Worm (Caenorhabditis elegans) whole organism, L3 larva: ENCODE measurements around the gene repo-1.

ENCODE experiments used
- R02D3.7 ChIP-seq: fragments of 150-350 bp; optimal IDR thresholded peaks from 2 replicates; lab custom pipeline; 2014; ENCODE audit warnings: missing biosample characterization, missing genetic modification characterization
- ZK546.5 ChIP-seq: sonication (generic microtip); optimal IDR thresholded peaks from 2 replicates; lab custom pipeline; 2017; ENCODE audit warnings: missing biosample characterization, missing genetic modification characterization
- aly-2 ChIP-seq: fragments of 150-350 bp; optimal IDR thresholded peaks from 2 replicates; lab custom pipeline; 2014; ENCODE audit warnings: missing biosample characterization, missing genetic modification characterization
- ama-1 ChIP-seq: fragments of 150-350 bp; optimal IDR thresholded peaks from 2 replicates; lab custom pipeline; 2018
- ceh-16 ChIP-seq: sonication (generic microtip); optimal IDR thresholded peaks from 2 replicates; lab custom pipeline; 2017; ENCODE audit warnings: missing biosample characterization, missing genetic modification characterization
- ceh-28 ChIP-seq: fragments of 150-350 bp; optimal IDR thresholded peaks from 2 replicates; lab custom pipeline; 2014; ENCODE audit warnings: missing biosample characterization, missing genetic modification reagents, missing genetic modification characterization
- ceh-82 ChIP-seq: fragments of 150-350 bp; optimal IDR thresholded peaks from 2 replicates; lab custom pipeline; 2014; ENCODE audit warnings: missing biosample characterization, missing genetic modification characterization
- ceh-9 ChIP-seq: sonication (generic microtip); optimal IDR thresholded peaks from 2 replicates; lab custom pipeline; 2018; ENCODE audit warnings: missing biosample characterization, missing genetic modification characterization
- daf-12 ChIP-seq: fragments of 150-350 bp; optimal IDR thresholded peaks from 2 replicates; lab custom pipeline; 2014; ENCODE audit warnings: missing biosample characterization, missing genetic modification reagents, missing genetic modification characterization
- egl-27 ChIP-seq: sonication (generic microtip); optimal IDR thresholded peaks from 4 replicates; lab custom pipeline; 2017; ENCODE audit warnings: missing biosample characterization, missing genetic modification reagents, missing genetic modification characterization
- egl-5 ChIP-seq: fragments of 150-350 bp; optimal IDR thresholded peaks from 2 replicates; lab custom pipeline; 2017; ENCODE audit warnings: missing biosample characterization, missing genetic modification reagents, missing genetic modification characterization, inconsistent platforms
- elt-1 ChIP-seq: fragments of 150-350 bp; optimal IDR thresholded peaks from 2 replicates; lab custom pipeline; 2014; ENCODE audit warnings: missing biosample characterization, missing genetic modification characterization
- elt-2 ChIP-seq: sonication (generic microtip); optimal IDR thresholded peaks from 2 replicates; lab custom pipeline; 2016; ENCODE audit warnings: missing genetic modification reagents, mild to moderate bottlenecking, missing genetic modification characterization, missing compliant biosample characterization
- elt-3 ChIP-seq, 3 experiments: fragments of 150-350 bp in 1 of 3; sonication (generic microtip) in 2 of 3; optimal IDR thresholded peaks; 2 replicates in 2 of 3; 4 replicates in 1 of 3; lab custom pipeline; 2014 to 2017; ENCODE audit warnings: missing biosample characterization in 3 of 3, missing genetic modification characterization in 3 of 3
- eor-1 ChIP-seq, 2 experiments: fragments of 150-350 bp; optimal IDR thresholded peaks; 2 replicates each; lab custom pipeline; 2014 to 2018; ENCODE audit warnings: missing biosample characterization in 2 of 2, missing genetic modification characterization in 2 of 2
- fkh-10 ChIP-seq: sonication (generic microtip); optimal IDR thresholded peaks from 2 replicates; lab custom pipeline; 2017; ENCODE audit warnings: missing biosample characterization, missing genetic modification reagents, missing genetic modification characterization
- fkh-2 ChIP-seq: fragments of 150-350 bp; optimal IDR thresholded peaks from 2 replicates; lab custom pipeline; 2014; ENCODE audit warnings: missing biosample characterization, missing genetic modification reagents, missing genetic modification characterization
- fos-1 ChIP-seq: fragments of 150-350 bp; optimal IDR thresholded peaks from 2 replicates; lab custom pipeline; 2014; ENCODE audit warnings: missing biosample characterization, missing genetic modification characterization
- hmg-11 ChIP-seq: sonication (generic microtip); optimal IDR thresholded peaks from 2 replicates; lab custom pipeline; 2016; ENCODE audit warnings: missing genetic modification characterization, missing compliant biosample characterization
- jun-1 ChIP-seq: fragments of 150-350 bp; optimal IDR thresholded peaks from 2 replicates; lab custom pipeline; 2014; ENCODE audit warnings: missing biosample characterization, missing genetic modification reagents, missing genetic modification characterization
- lin-15B ChIP-seq: fragments of 150-350 bp; optimal IDR thresholded peaks from 2 replicates; lab custom pipeline; 2014; ENCODE audit warnings: missing biosample characterization, missing genetic modification characterization
- lin-39 ChIP-seq: fragments of 150-350 bp; optimal IDR thresholded peaks from 2 replicates; lab custom pipeline; 2018; ENCODE audit warnings: missing biosample characterization, missing genetic modification reagents, missing genetic modification characterization
- mdl-1 ChIP-seq: fragments of 150-350 bp; optimal IDR thresholded peaks from 2 replicates; lab custom pipeline; 2014; ENCODE audit warnings: missing biosample characterization, missing genetic modification characterization
- mml-1 ChIP-seq: fragments of 150-350 bp; sonication (generic microtip); optimal IDR thresholded peaks from 3 replicates; lab custom pipeline; 2014; ENCODE audit warnings: missing biosample characterization, missing genetic modification characterization
- nfya-1 ChIP-seq: sonication (generic microtip); optimal IDR thresholded peaks from 2 replicates; lab custom pipeline; 2017; ENCODE audit warnings: missing genetic modification characterization, mild to moderate bottlenecking, missing compliant biosample characterization, antibody characterized with exemption, moderate library complexity; ENCODE audit not compliant: insufficient read depth
- nhr-11 ChIP-seq: fragments of 150-350 bp; optimal IDR thresholded peaks from 2 replicates; lab custom pipeline; 2014; ENCODE audit warnings: missing biosample characterization, missing genetic modification characterization
- nhr-12 ChIP-seq: fragments of 150-350 bp; optimal IDR thresholded peaks from 2 replicates; lab custom pipeline; 2014; ENCODE audit warnings: missing biosample characterization, missing genetic modification characterization
- nhr-23 ChIP-seq: fragments of 150-350 bp; optimal IDR thresholded peaks from 2 replicates; lab custom pipeline; 2014; ENCODE audit warnings: missing biosample characterization, missing genetic modification reagents, missing genetic modification characterization
- nhr-237 ChIP-seq: fragments of 150-350 bp; optimal IDR thresholded peaks from 2 replicates; lab custom pipeline; 2014; ENCODE audit warnings: missing biosample characterization, missing genetic modification characterization
- nhr-25 ChIP-seq: sonication (generic microtip); optimal IDR thresholded peaks from 2 replicates; lab custom pipeline; 2017; ENCODE audit warnings: missing biosample characterization, missing genetic modification characterization
- nhr-28 ChIP-seq: fragments of 150-350 bp; optimal IDR thresholded peaks from 2 replicates; lab custom pipeline; 2014; ENCODE audit warnings: missing biosample characterization, missing genetic modification characterization
- nhr-43 ChIP-seq: sonication (generic microtip); optimal IDR thresholded peaks from 2 replicates; lab custom pipeline; 2016; ENCODE audit warnings: mild to moderate bottlenecking, missing genetic modification characterization, missing compliant biosample characterization; ENCODE audit not compliant: poor library complexity, severe bottlenecking
- nhr-67 ChIP-seq: fragments of 150-350 bp; optimal IDR thresholded peaks from 2 replicates; lab custom pipeline; 2014; ENCODE audit warnings: missing biosample characterization, missing genetic modification characterization
- nhr-76 ChIP-seq: fragments of 150-350 bp; sonication (generic microtip); optimal IDR thresholded peaks from 5 replicates; lab custom pipeline; 2014; ENCODE audit warnings: missing biosample characterization, missing genetic modification characterization
- nhr-77 ChIP-seq: fragments of 150-350 bp; optimal IDR thresholded peaks from 2 replicates; lab custom pipeline; 2014; ENCODE audit warnings: missing biosample characterization, missing genetic modification characterization
- pha-4 ChIP-seq: fragments of 150-350 bp; optimal IDR thresholded peaks from 2 replicates; lab custom pipeline; 2014; ENCODE audit warnings: missing biosample characterization, missing genetic modification reagents, missing genetic modification characterization
- pqm-1 ChIP-seq: fragments of 150-350 bp; optimal IDR thresholded peaks from 2 replicates; lab custom pipeline; 2017; ENCODE audit warnings: missing biosample characterization, missing genetic modification characterization, inconsistent platforms
- sea-2 ChIP-seq: fragments of 150-350 bp; sonication (generic microtip); optimal IDR thresholded peaks from 4 replicates; lab custom pipeline; 2014; ENCODE audit warnings: missing biosample characterization, missing genetic modification reagents, missing genetic modification characterization
- skn-1 ChIP-seq: fragments of 150-350 bp; optimal IDR thresholded peaks from 2 replicates; lab custom pipeline; 2014; ENCODE audit warnings: missing biosample characterization, missing genetic modification characterization
- snpc-4 ChIP-seq: fragments of 150-350 bp; optimal IDR thresholded peaks from 2 replicates; lab custom pipeline; 2014; ENCODE audit warnings: missing biosample characterization, missing genetic modification characterization
- tbx-2 ChIP-seq: sonication (generic microtip); optimal IDR thresholded peaks from 2 replicates; lab custom pipeline; 2016; ENCODE audit warnings: mild to moderate bottlenecking, missing genetic modification characterization, missing compliant biosample characterization
- unc-39 ChIP-seq: sonication (generic microtip); optimal IDR thresholded peaks from 4 replicates; lab custom pipeline; 2017; ENCODE audit warnings: missing biosample characterization, missing genetic modification characterization
- unc-62 ChIP-seq: fragments of 150-350 bp; sonication (generic microtip); optimal IDR thresholded peaks from 4 replicates; lab custom pipeline; 2014; ENCODE audit warnings: missing biosample characterization, missing genetic modification reagents, missing genetic modification characterization
- zag-1 ChIP-seq: fragments of 150-350 bp; optimal IDR thresholded peaks from 2 replicates; lab custom pipeline; 2014; ENCODE audit warnings: missing biosample characterization, missing genetic modification characterization
- ztf-11 ChIP-seq: fragments of 150-350 bp; optimal IDR thresholded peaks from 2 replicates; lab custom pipeline; 2014; ENCODE audit warnings: missing biosample characterization, missing genetic modification characterization

The repo-1 gene

ce11 chrIV:12080807-12081206, 3.5 kb upstream of the repo-1 start:
- TF ChIP-seq elt-1 (tag; lab: Kevin White, UChicago) (no peak), nhr-23 (tag; lab: Kevin White, UChicago) (no peak), ztf-11 (no peak), ceh-28 (tag; lab: Kevin White, UChicago) (no peak), hmg-11 (tag; lab: Kevin White, UChicago) (no peak), nfya-1 (tag; lab: Kevin White, UChicago) (no peak), R02D3.7 (tag; lab: Kevin White, UChicago) (no peak), nhr-43 (tag; lab: Kevin White, UChicago) (no peak), eor-1 (tag; optimal IDR thresholded peaks at IDR 0.05; lab: Kevin White, UChicago) (no peak), ceh-82 (no peak), unc-62 (GFP tag; lab: Kevin White, UChicago) (no peak), mml-1 (no peak), ceh-9 (tag; lab: Kevin White, UChicago) (no peak), nhr-28 (tag; lab: Kevin White, UChicago) (no peak), aly-2 (tag; lab: Kevin White, UChicago) (no peak)

DNA sequence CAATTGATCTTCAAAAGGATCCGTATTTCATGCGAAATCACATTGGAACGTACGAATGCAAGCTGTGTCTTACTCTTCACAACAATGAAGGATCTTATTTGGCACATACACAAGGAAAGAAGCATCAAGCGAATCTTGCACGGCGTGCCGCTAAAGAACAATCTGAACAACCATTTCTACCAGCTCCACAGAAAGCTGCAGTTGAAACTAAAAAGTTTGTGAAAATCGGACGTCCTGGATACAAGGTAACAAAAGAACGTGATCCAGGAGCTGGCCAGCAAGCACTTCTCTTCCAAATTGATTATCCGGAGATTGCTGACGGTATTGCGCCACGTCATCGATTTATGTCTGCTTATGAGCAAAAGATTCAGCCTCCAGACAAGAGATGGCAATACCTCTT, 309 bp downstream of the repo-1 start:
- no peak for TF ChIP-seq elt-2 (tag; lab: Kevin White, UChicago)
- TF ChIP-seq ama-1 = peak; percentile 25
- no peak for TF ChIP-seq fkh-10 (GFP tag; lab: Kevin White, UChicago)
- TF ChIP-seq, all 47 proteins: peak for 1

- TF ChIP-seq jun-1 (tag; lab: Kevin White, UChicago) (no peak), fkh-10 (GFP tag; lab: Kevin White, UChicago) (no peak), daf-12 (no peak), lin-15B (tag; lab: Kevin White, UChicago) (no peak), fkh-2 (tag; lab: Kevin White, UChicago) (no peak)
Measured at ce11 chrIV:12085120-12085519, 842 bp downstream of the repo-1 start, which contains the start of gene rbm-34. TSS of gene rbm-34 (plus strand) at chrIV:12085420.

DNA sequence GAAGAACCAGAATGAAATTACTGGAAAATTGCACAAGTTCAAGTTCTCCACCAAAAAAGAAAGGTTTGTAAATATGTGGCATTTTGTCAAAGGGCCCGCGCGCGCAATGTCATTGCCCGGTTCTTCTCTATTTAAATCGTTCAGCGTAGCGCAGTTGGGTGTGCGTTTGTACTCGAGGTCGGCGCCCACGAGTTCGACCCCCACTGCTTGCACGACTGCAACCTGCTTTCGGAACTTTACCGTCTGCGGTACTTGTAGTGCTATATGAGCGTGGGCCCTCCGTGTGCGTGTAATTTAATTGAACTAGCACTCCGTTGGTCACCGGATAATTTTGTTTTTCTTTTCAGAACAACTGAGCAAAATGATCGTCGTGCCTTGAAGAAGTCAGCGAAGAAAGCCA, 2.2 kb downstream of the repo-1 start:
- no peak for TF ChIP-seq sea-2 (GFP tag; lab: Kevin White, UChicago)
- TF ChIP-seq zag-1 (tag; lab: Kevin White, UChicago) = no peak
- TF ChIP-seq snpc-4 (tag; lab: Kevin White, UChicago) = peak; percentile 46
- peak; percentile 82 for TF ChIP-seq pha-4 (tag; lab: Kevin White, UChicago)
- TF ChIP-seq fkh-10 (GFP tag; lab: Kevin White, UChicago) = no peak
- TF ChIP-seq ztf-11 = no peak
- peak in 1 of 3 experiments; percentile 59 for TF ChIP-seq elt-3 (tag; optimal IDR thresholded peaks at IDR 0.05; lab: Kevin White, UChicago)
- TF ChIP-seq nhr-67 (tag; lab: Kevin White, UChicago) = no peak
- TF ChIP-seq daf-12 = no peak
- no peak for TF ChIP-seq ceh-82
- peak; percentile 63 for TF ChIP-seq nhr-23 (tag; lab: Kevin White, UChicago)
- no peak for TF ChIP-seq mml-1
- peak; percentile 83 for TF ChIP-seq nhr-43 (tag; lab: Kevin White, UChicago)
- TF ChIP-seq ceh-16 (tag; lab: Kevin White, UChicago) = no peak
- TF ChIP-seq ama-1 = peak; percentile 71
- no peak for TF ChIP-seq fos-1 (tag; lab: Kevin White, UChicago)
- TF ChIP-seq skn-1 (tag; lab: Kevin White, UChicago) = peak; percentile 15
- TF ChIP-seq elt-2 (tag; lab: Kevin White, UChicago) = peak; percentile 60
- peak; percentile 52 for TF ChIP-seq R02D3.7 (tag; lab: Kevin White, UChicago)
- TF ChIP-seq nhr-12 (tag; lab: Kevin White, UChicago) = no peak
- peak; percentile 85 for TF ChIP-seq hmg-11 (tag; lab: Kevin White, UChicago)
- peak; percentile 48 for TF ChIP-seq nhr-76
- TF ChIP-seq pqm-1 (tag; lab: Kevin White, UChicago) = peak; percentile 16
- TF ChIP-seq nhr-11 (tag; lab: Kevin White, UChicago) = no peak
- TF ChIP-seq elt-1 (tag; lab: Kevin White, UChicago) = no peak
- TF ChIP-seq fkh-2 (tag; lab: Kevin White, UChicago) = no peak
- no peak for TF ChIP-seq egl-27 (tag; lab: Kevin White, UChicago)
- no peak for TF ChIP-seq unc-39 (tag; lab: Kevin White, UChicago)
- peak; percentile 32 for TF ChIP-seq nhr-77
- no peak for TF ChIP-seq unc-62 (GFP tag; lab: Kevin White, UChicago)
- no peak for TF ChIP-seq jun-1 (tag; lab: Kevin White, UChicago)
- TF ChIP-seq nfya-1 (tag; lab: Kevin White, UChicago) = peak; percentile 68
- TF ChIP-seq nhr-237 (tag; lab: Kevin White, UChicago) = no peak
- no peak for TF ChIP-seq ZK546.5 (tag; lab: Kevin White, UChicago)
- TF ChIP-seq lin-15B (tag; lab: Kevin White, UChicago) = peak; percentile 19
- no peak for TF ChIP-seq ceh-9 (tag; lab: Kevin White, UChicago)
- peak; percentile 63 for TF ChIP-seq tbx-2
- TF ChIP-seq nhr-25 = peak; percentile 79
- peak; percentile 86 for TF ChIP-seq lin-39 (tag; lab: Kevin White, UChicago)
- TF ChIP-seq mdl-1 (tag; lab: Kevin White, UChicago) = no peak
- no peak for TF ChIP-seq eor-1 (tag; optimal IDR thresholded peaks at IDR 0.05; lab: Kevin White, UChicago)
- TF ChIP-seq ceh-28 (tag; lab: Kevin White, UChicago) = no peak
- TF ChIP-seq egl-5 = no peak
